Fruit fly (Drosophila melanogaster) Kc167 (cell line): Measurements from ENCODE around the gene FoxP.

ENCODE experiments used
- psq ChIP-seq: fragments of >200 bp; optimal IDR thresholded peaks from 2 replicates; lab custom pipeline; 2017; ENCODE audit warnings: missing external identifiers
- ttk ChIP-seq: sonication (Bioruptor generic); optimal IDR thresholded peaks from 2 replicates; lab custom pipeline; 2017; ENCODE audit warnings: missing external identifiers

- TF ChIP-seq psq (lab: Kevin White, UChicago) (no peak), ttk (lab: Kevin White, UChicago) (no peak)
Measured at dm6 chr3R:9677734-9678341, 52.8 kb downstream of the FoxP start, which contains the start of gene p23.
